Fruit fly (Drosophila melanogaster): ENCODE data around the gene SsRbeta.

Gene SsRbeta

DNA sequence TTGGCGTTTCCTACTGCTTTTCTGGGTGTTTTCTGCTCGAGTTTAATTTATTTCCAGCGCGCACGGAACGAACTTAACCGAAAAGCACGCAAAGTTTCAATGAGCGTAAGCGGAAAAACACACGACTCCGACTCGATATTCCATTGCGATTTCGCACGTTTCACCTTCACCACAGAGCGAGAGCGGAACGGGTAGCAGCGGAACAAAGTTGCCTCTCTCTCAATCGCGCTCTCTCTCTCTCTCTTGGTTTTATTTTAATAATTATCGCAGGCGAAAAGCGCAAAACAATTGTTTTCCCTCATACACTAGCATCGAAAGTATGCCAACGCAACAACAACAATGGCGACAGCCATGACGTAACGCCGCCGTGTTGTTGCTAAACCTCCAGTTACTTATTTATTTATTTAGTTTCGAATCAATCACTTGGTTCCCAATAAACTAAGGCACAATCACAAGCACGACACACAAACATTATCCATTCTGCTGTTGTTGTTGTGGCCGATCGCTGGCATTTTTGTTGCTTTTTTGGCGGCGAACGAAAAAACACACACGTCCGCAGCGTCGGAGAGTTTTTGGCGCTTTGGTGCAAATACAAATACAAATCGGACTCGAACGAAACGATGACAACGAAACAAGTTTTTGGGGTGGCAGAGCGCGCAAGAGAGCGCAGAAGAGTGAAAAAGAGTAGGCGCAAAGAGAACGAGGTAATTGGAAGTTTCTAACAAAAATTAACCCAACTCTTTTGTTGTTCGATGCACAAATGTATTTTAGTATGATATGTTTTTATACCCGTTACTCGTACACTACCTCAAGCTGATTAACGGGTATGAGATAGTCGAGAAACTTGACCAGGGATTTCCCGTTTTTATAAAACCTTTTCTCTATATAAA is 35.0 kb downstream of the SsRbeta start, which contains the start of gene CG5151 (continued):
- no peak for TF ChIP-seq Sox15 (GFP tag; optimal IDR thresholded peaks at IDR 0.05)
- TF ChIP-seq acj6 (GFP tag; optimal IDR thresholded peaks at IDR 0.05), result no peak
- no peak for TF ChIP-seq Met (GFP tag; optimal IDR thresholded peaks at IDR 0.05)
- peak; percentile 79 for TF ChIP-seq Eip78C (GFP tag)
- TF ChIP-seq net (GFP tag; optimal IDR thresholded peaks at IDR 0.05), result peak; percentile 12
- peak; percentile 67; the same call in 2 of the 3 replicates for TF ChIP-seq eg (GFP tag; IDR thresholded peaks at IDR 0.05)
- TF ChIP-seq Hr39 (GFP tag; optimal IDR thresholded peaks at IDR 0.05), result no peak
- TF ChIP-seq salr (GFP tag; optimal IDR thresholded peaks at IDR 0.05), result no peak
- peak; percentile 39 for TF ChIP-seq CG6808 (GFP tag; optimal IDR thresholded peaks at IDR 0.05)
- TF ChIP-seq CG6792 (GFP tag; optimal IDR thresholded peaks at IDR 0.05), result no peak
- peak; percentile 20 for TF ChIP-seq CG8632 (GFP tag; optimal IDR thresholded peaks at IDR 0.05)
- peak; percentile 51 to 75 for TF ChIP-seq ss (GFP tag; optimal IDR thresholded peaks at IDR 0.05)
- TF ChIP-seq CG16779 (tag; optimal IDR thresholded peaks at IDR 0.05), result peak; percentile 17
- peak; percentile 40 for TF ChIP-seq esn (GFP tag; optimal IDR thresholded peaks at IDR 0.05)
- TF ChIP-seq CG15336 (GFP tag; IDR thresholded peaks at IDR 0.05), result no peak; the same call in none of the 2 replicates
- peak; percentile 30 for TF ChIP-seq topi (GFP tag; optimal IDR thresholded peaks at IDR 0.05)
- TF ChIP-seq pdm3 (GFP tag; optimal IDR thresholded peaks at IDR 0.05), result no peak
- no peak for TF ChIP-seq CG34406 (GFP tag; optimal IDR thresholded peaks at IDR 0.05)
- no peak for TF ChIP-seq Ets21C (GFP tag; optimal IDR thresholded peaks at IDR 0.05)
- no peak for TF ChIP-seq CG10631 (GFP tag; optimal IDR thresholded peaks at IDR 0.05)
- peak; percentile 72 for TF ChIP-seq CG8119 (GFP tag; IDR thresholded peaks at IDR 0.05)
- TF ChIP-seq CG31627 (GFP tag; optimal IDR thresholded peaks at IDR 0.05), result no peak
- no peak for TF ChIP-seq OdsH (GFP tag; optimal IDR thresholded peaks at IDR 0.05)
- TF ChIP-seq CG6854 (GFP tag; optimal IDR thresholded peaks at IDR 0.05), result peak; percentile 75
- TF ChIP-seq Gug (GFP tag; IDR thresholded peaks at IDR 0.05), result no peak
- peak; percentile 57 for TF ChIP-seq Eip93F (GFP tag; optimal IDR thresholded peaks at IDR 0.05)
- TF ChIP-seq fkh (GFP tag; optimal IDR thresholded peaks at IDR 0.05), result peak; percentile 65
- peak; percentile 48 for TF ChIP-seq Sox14 (GFP tag; optimal IDR thresholded peaks at IDR 0.05)
- peak; percentile 70 for TF ChIP-seq Sox102F (GFP tag; optimal IDR thresholded peaks at IDR 0.05)
- peak; percentile 21 for TF ChIP-seq Lpt (GFP tag; optimal IDR thresholded peaks at IDR 0.05)
- TF ChIP-seq CG11762 (GFP tag; optimal IDR thresholded peaks at IDR 0.05; ENCODE audit: insufficient read depth), result no peak
- peak; percentile 11 for TF ChIP-seq CG10669 (GFP tag; optimal IDR thresholded peaks at IDR 0.05)
- peak; percentile 7 for TF ChIP-seq spab (GFP tag; optimal IDR thresholded peaks at IDR 0.05)
- no peak for TF ChIP-seq CG8319 (GFP tag; optimal IDR thresholded peaks at IDR 0.05)

dm6 chr3L:16165356-16166168 is 36.1 kb downstream of the SsRbeta start:
- TF ChIP-seq OdsH (GFP tag; optimal IDR thresholded peaks at IDR 0.05) (peak; percentile 57), Ets21C (GFP tag; optimal IDR thresholded peaks at IDR 0.05) (peak; percentile 63), Sox15 (GFP tag; optimal IDR thresholded peaks at IDR 0.05) (peak; percentile 34), CG15336 (GFP tag; IDR thresholded peaks at IDR 0.05) (no peak), Met (GFP tag; optimal IDR thresholded peaks at IDR 0.05) (peak; percentile 70), fd85E (GFP tag; optimal IDR thresholded peaks at IDR 0.05) (no peak), Hr38 (GFP tag; optimal IDR thresholded peaks at IDR 0.05) (no peak), CG8119 (GFP tag; IDR thresholded peaks at IDR 0.05) (no peak), Lpt (GFP tag; optimal IDR thresholded peaks at IDR 0.05) (no peak), achi (GFP tag; optimal IDR thresholded peaks at IDR 0.05) (peak; percentile 18), acj6 (GFP tag; optimal IDR thresholded peaks at IDR 0.05) (peak; percentile 21), cyc (GFP tag; optimal IDR thresholded peaks at IDR 0.05) (peak; percentile 49), ss (GFP tag; optimal IDR thresholded peaks at IDR 0.05) (no peak), Sox14 (GFP tag; optimal IDR thresholded peaks at IDR 0.05) (peak; percentile 66), Blimp-1 (GFP tag; optimal IDR thresholded peaks at IDR 0.05) (peak; percentile 40), CG11294 (GFP tag; IDR thresholded peaks at IDR 0.05) (no peak), svp (GFP tag) (peak; percentile 82), CG6854 (GFP tag; optimal IDR thresholded peaks at IDR 0.05) (peak; percentile 70), CG32006 (GFP tag; optimal IDR thresholded peaks at IDR 0.05) (peak; percentile 1), CG16779 (tag; optimal IDR thresholded peaks at IDR 0.05) (no peak), salr (GFP tag; optimal IDR thresholded peaks at IDR 0.05) (no peak), CG11902 (GFP tag; optimal IDR thresholded peaks at IDR 0.05) (peak; percentile 38), pdm3 (GFP tag; optimal IDR thresholded peaks at IDR 0.05) (peak; percentile 52), CG10631 (GFP tag; optimal IDR thresholded peaks at IDR 0.05) (peak; percentile 26), fkh (GFP tag; optimal IDR thresholded peaks at IDR 0.05) (peak; percentile 62), CG11762 (GFP tag; optimal IDR thresholded peaks at IDR 0.05; ENCODE audit: insufficient read depth) (peak; percentile 1), CG6163 (GFP tag; IDR thresholded peaks at IDR 0.05) (no peak), CG10669 (GFP tag; optimal IDR thresholded peaks at IDR 0.05) (no peak), CG6792 (GFP tag; optimal IDR thresholded peaks at IDR 0.05) (peak; percentile 35)

Data from whole organism, prepupa.